Fruit fly (Drosophila melanogaster): ENCODE results near the gene CG8478.

CG8478 gene

dm6 chr3R:9747875-9747899 is 15.8 kb upstream of the CG8478 start, which contains the start of gene PpD3:
Gene PpD3 (plus strand): TSS chr3R:9747875.
- no peak for TF ChIP-seq ovo (GFP tag; optimal IDR thresholded peaks at IDR 0.05)

- TF ChIP-seq kay (GFP tag; ENCODE audit: borderline replicate concordance) (no peak), cnc (optimal IDR thresholded peaks at IDR 0.05) (no peak), toe (GFP tag; optimal IDR thresholded peaks at IDR 0.05) (no peak), pad (GFP tag; optimal IDR thresholded peaks at IDR 0.05) (no peak), tj (GFP tag; optimal IDR thresholded peaks at IDR 0.05) (no peak), CG11617 (GFP tag; optimal IDR thresholded peaks at IDR 0.05) (no peak)
Measured at dm6 chr3R:9747900-9748663, 15.4 kb upstream of the CG8478 start.

DNA sequence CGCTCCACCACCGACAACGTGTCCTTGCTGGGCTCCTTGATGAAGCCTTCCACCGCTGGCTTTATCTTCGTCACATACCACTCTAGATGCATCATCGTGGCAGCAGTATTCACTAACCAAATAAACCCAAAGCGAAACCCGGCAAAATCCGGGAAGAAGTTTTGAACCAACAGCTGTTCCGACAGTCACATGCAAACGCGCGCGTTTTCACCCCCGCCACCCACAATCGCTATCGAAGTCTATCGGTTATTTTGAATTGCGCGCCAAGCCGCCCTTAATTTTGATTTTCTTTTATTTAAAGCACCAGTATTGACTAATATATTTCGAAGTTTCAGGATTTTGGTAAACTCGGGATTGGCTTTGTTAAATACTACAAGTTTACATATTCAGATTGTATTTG is 9.0 kb upstream of the CG8478 start, which contains the start of gene Tti1:
Gene Tti1, minus strand, starts transcription at position 200 of the 400 bp plus-strand sequence.
- TF ChIP-seq CG12768 (GFP tag; optimal IDR thresholded peaks at IDR 0.05) (no peak), pad (GFP tag; optimal IDR thresholded peaks at IDR 0.05) (no peak), Crg-1 (GFP tag; optimal IDR thresholded peaks at IDR 0.05) (no peak), cnc (optimal IDR thresholded peaks at IDR 0.05) (no peak), bab1 (GFP tag; optimal IDR thresholded peaks at IDR 0.05) (no peak), Mnt (GFP tag; optimal IDR thresholded peaks at IDR 0.05) (no peak), tj (GFP tag; optimal IDR thresholded peaks at IDR 0.05) (no peak), CG5204 (GFP tag; optimal IDR thresholded peaks at IDR 0.05) (no peak), CG11617 (GFP tag; optimal IDR thresholded peaks at IDR 0.05) (no peak), ovo (GFP tag; optimal IDR thresholded peaks at IDR 0.05) (no peak)

DNA sequence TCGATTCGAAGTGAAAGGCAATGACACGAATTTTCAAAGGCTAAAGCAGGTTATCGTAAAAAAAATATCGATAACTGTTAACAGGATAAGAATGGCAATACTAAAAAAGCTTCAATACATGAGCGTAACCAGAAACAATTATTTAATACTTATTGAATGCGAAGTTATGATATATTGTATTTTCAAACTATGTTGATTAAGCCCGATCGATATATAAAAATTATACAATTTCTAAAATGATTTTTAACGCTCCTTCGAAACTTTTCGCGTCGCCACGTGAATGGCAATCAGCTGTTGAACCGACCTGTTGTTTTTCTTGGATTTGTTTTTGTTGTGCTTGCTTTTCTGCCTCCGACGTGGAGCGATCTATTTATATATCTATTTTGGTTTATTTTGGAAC is 7.3 kb upstream of the CG8478 start, which contains the start of the genes Alg12 and Rpt3R:
Gene Alg12, plus strand, starts transcription at position 305 of the 400 bp plus-strand sequence.
Gene Rpt3R, minus strand, starts transcription at position 324 of the 400 bp plus-strand sequence.
- no peak for TF ChIP-seq Mnt (GFP tag; optimal IDR thresholded peaks at IDR 0.05)
- peak; percentile 71 for TF ChIP-seq CG14711 (tag; optimal IDR thresholded peaks at IDR 0.05)
- TF ChIP-seq toe (GFP tag; optimal IDR thresholded peaks at IDR 0.05), result no peak
- no peak for TF ChIP-seq cnc (optimal IDR thresholded peaks at IDR 0.05)
- peak; percentile 19 for TF ChIP-seq Crg-1 (GFP tag; optimal IDR thresholded peaks at IDR 0.05)
- TF ChIP-seq ovo (GFP tag; optimal IDR thresholded peaks at IDR 0.05), result no peak
- peak; percentile 21 for TF ChIP-seq bab1 (GFP tag; optimal IDR thresholded peaks at IDR 0.05)
- no peak for TF ChIP-seq Hr96 (GFP tag; optimal IDR thresholded peaks at IDR 0.05)
- no peak for TF ChIP-seq CG7101 (tag; optimal IDR thresholded peaks at IDR 0.05)
- peak; percentile 4 for TF ChIP-seq CG11617 (GFP tag; optimal IDR thresholded peaks at IDR 0.05)

dm6 chr3R:9759360-9760191 is 3.9 kb upstream of the CG8478 start, which contains the start of gene Mpi:
Gene Mpi (plus strand): TSS chr3R:9759622.
- TF ChIP-seq Mnt (GFP tag; optimal IDR thresholded peaks at IDR 0.05) (peak; percentile 43), CG33017 (tag; optimal IDR thresholded peaks at IDR 0.05) (peak; percentile 21), Clk (GFP tag; optimal IDR thresholded peaks at IDR 0.05) (no peak), kay (GFP tag; ENCODE audit: borderline replicate concordance) (no peak), CG5204 (GFP tag; optimal IDR thresholded peaks at IDR 0.05) (no peak), tj (GFP tag; optimal IDR thresholded peaks at IDR 0.05) (peak; percentile 38), CG7101 (tag; optimal IDR thresholded peaks at IDR 0.05) (peak; percentile 2), CG11617 (GFP tag; optimal IDR thresholded peaks at IDR 0.05) (peak; percentile 50), cic (GFP tag; optimal IDR thresholded peaks at IDR 0.05) (peak; percentile 85), CG12768 (GFP tag; optimal IDR thresholded peaks at IDR 0.05) (peak; percentile 44), Crg-1 (GFP tag; optimal IDR thresholded peaks at IDR 0.05) (no peak), pad (GFP tag; optimal IDR thresholded peaks at IDR 0.05) (no peak), CG14711 (tag; optimal IDR thresholded peaks at IDR 0.05) (no peak), cnc (optimal IDR thresholded peaks at IDR 0.05) (no peak), Hr96 (GFP tag; optimal IDR thresholded peaks at IDR 0.05) (no peak), toe (GFP tag; optimal IDR thresholded peaks at IDR 0.05) (no peak), bab1 (GFP tag; optimal IDR thresholded peaks at IDR 0.05) (peak; percentile 70), CG1620 (GFP tag; optimal IDR thresholded peaks at IDR 0.05) (peak; percentile 23), ovo (GFP tag; optimal IDR thresholded peaks at IDR 0.05) (no peak), CG7045 (GFP tag; optimal IDR thresholded peaks at IDR 0.05) (no peak)

DNA sequence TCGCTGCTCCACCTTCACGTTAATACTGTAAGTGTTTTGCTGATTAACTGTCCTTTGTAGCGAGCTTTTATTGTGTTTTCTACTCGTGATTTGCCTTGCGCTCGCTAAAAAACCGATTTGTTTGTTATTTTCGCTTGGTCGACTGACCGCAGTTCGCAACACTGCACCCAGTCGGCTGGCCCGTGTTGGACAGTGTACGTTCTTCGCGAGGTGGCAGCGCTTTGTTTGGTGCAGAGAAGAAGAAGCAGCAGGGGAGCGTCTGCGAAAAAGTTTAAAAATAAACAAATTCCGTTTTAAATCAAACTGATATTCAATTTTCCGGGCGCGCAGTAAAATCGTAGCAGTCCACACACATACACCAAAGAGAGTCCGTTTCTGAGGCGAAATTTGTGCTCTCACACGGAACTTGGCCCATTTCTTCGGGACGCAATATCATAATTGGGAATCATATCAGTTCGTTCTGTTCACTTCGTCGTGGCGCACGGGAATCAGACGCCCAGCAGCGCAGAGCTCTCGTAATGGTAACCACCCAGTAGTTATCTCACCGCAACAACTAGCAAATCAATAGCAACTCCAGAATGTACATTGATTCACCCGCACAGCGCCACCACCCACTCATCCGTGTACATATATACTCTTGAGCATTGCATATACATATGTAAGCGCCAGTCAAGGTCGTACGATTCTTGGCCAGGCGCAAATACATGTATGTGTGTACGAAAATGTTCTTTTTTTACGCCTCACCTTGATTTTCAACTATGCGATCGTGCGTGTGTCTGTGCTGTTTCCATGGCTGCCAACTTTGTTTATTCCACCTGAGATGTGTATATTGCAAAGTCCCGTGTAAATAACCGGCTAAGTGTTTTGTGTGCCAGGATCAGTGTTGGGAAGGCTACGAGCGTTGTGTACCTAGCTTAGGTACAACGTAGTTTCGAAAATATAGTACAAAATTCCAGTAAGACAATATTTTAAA is 4.5 kb downstream of the CG8478 start, which contains the start of gene Naa80:
Gene Naa80, plus strand, starts transcription at position 215 of the 973 bp plus-strand sequence.
- TF ChIP-seq cnc (optimal IDR thresholded peaks at IDR 0.05) (no peak), CG11617 (GFP tag; optimal IDR thresholded peaks at IDR 0.05) (peak; percentile 57), CG1620 (GFP tag; optimal IDR thresholded peaks at IDR 0.05) (peak; percentile 95), toe (GFP tag; optimal IDR thresholded peaks at IDR 0.05) (peak; percentile 63), CG7101 (tag; optimal IDR thresholded peaks at IDR 0.05) (peak; percentile 82), Crg-1 (GFP tag; optimal IDR thresholded peaks at IDR 0.05) (peak; percentile 96), CG33017 (tag; optimal IDR thresholded peaks at IDR 0.05) (peak; percentile 69), CG7045 (GFP tag; optimal IDR thresholded peaks at IDR 0.05) (peak; percentile 65), kay (GFP tag; ENCODE audit: borderline replicate concordance) (no peak), Hr96 (GFP tag; optimal IDR thresholded peaks at IDR 0.05) (peak; percentile 38), CG12768 (GFP tag; optimal IDR thresholded peaks at IDR 0.05) (peak; percentile 82), Mnt (GFP tag; optimal IDR thresholded peaks at IDR 0.05) (peak; percentile 92), CG14711 (tag; optimal IDR thresholded peaks at IDR 0.05) (peak; percentile 55), Clk (GFP tag; optimal IDR thresholded peaks at IDR 0.05) (peak; percentile 67), tj (GFP tag; optimal IDR thresholded peaks at IDR 0.05) (peak; percentile 21), pad (GFP tag; optimal IDR thresholded peaks at IDR 0.05) (peak; percentile 80), cic (GFP tag; optimal IDR thresholded peaks at IDR 0.05) (peak; percentile 88), bab1 (GFP tag; optimal IDR thresholded peaks at IDR 0.05) (peak; percentile 56), ovo (GFP tag; optimal IDR thresholded peaks at IDR 0.05) (peak; percentile 64), CG5204 (GFP tag; optimal IDR thresholded peaks at IDR 0.05) (no peak)
